Worm (Caenorhabditis elegans) whole organism, L2 larva: Measurements from ENCODE around the gene C23G10.7.

Experiments used
- C34F6.9 ChIP-seq: fragments of 150-350 bp; optimal IDR thresholded peaks from 2 replicates; lab custom pipeline; 2014; ENCODE audit warnings: missing biosample characterization, missing genetic modification characterization
- F13H6.1 ChIP-seq: sonication (generic microtip); optimal IDR thresholded peaks from 2 replicates; lab custom pipeline; 2016; ENCODE audit warnings: missing genetic modification characterization, missing compliant biosample characterization
- Y55F3AM.14 ChIP-seq: fragments of 200-800 bp; sonication (Bioruptor generic); optimal IDR thresholded peaks from 2 replicates; lab custom pipeline; 2018; ENCODE audit warnings: mild to moderate bottlenecking, missing genetic modification characterization, missing compliant biosample characterization
- alr-1 ChIP-seq: fragments of 150-350 bp; optimal IDR thresholded peaks from 2 replicates; lab custom pipeline; 2014; ENCODE audit warnings: missing biosample characterization, missing genetic modification characterization
- blmp-1 ChIP-seq: sonication (generic microtip); optimal IDR thresholded peaks from 2 replicates; lab custom pipeline; 2017; ENCODE audit warnings: missing genetic modification characterization, mild to moderate bottlenecking, missing compliant biosample characterization, antibody characterized with exemption, moderate library complexity; ENCODE audit not compliant: insufficient read depth
- ceh-16 ChIP-seq: fragments of 150-350 bp; optimal IDR thresholded peaks from 2 replicates; lab custom pipeline; 2014; ENCODE audit warnings: missing biosample characterization, missing genetic modification characterization
- ceh-82 ChIP-seq: fragments of 150-350 bp; optimal IDR thresholded peaks from 2 replicates; lab custom pipeline; 2014; ENCODE audit warnings: missing biosample characterization, missing genetic modification characterization
- crh-2 ChIP-seq: sonication (generic microtip); optimal IDR thresholded peaks from 2 replicates; lab custom pipeline; 2017; ENCODE audit warnings: missing biosample characterization, missing genetic modification characterization
- dmd-4 ChIP-seq: sonication (generic microtip); optimal IDR thresholded peaks from 2 replicates; lab custom pipeline; 2017; ENCODE audit warnings: missing biosample characterization, missing genetic modification characterization
- egl-27 ChIP-seq: sonication (generic microtip); optimal IDR thresholded peaks from 3 replicates; lab custom pipeline; 2017; ENCODE audit warnings: missing biosample characterization, missing genetic modification reagents, missing genetic modification characterization
- elt-3 ChIP-seq: sonication (generic microtip); optimal IDR thresholded peaks from 2 replicates; lab custom pipeline; 2017; ENCODE audit warnings: missing biosample characterization, missing genetic modification characterization
- fos-1 ChIP-seq: fragments of 150-350 bp; optimal IDR thresholded peaks from 2 replicates; lab custom pipeline; 2014; ENCODE audit warnings: missing biosample characterization, missing genetic modification characterization
- gmeb-1 ChIP-seq: fragments of 150-350 bp; optimal IDR thresholded peaks from 2 replicates; lab custom pipeline; 2014; ENCODE audit warnings: missing biosample characterization, missing genetic modification characterization
- lin-13 ChIP-seq: fragments of 150-350 bp; optimal IDR thresholded peaks from 2 replicates; lab custom pipeline; 2014; ENCODE audit warnings: missing biosample characterization, missing genetic modification reagents, missing genetic modification characterization
- lsy-2 ChIP-seq, 2 experiments: fragments of 150-350 bp in 1 of 2; sonication (generic microtip) in 1 of 2; optimal IDR thresholded peaks; 2 replicates each; lab custom pipeline; 2014 to 2017; ENCODE audit warnings: missing biosample characterization in 2 of 2, missing genetic modification characterization in 2 of 2
- mbf-1 ChIP-seq: sonication (generic microtip); optimal IDR thresholded peaks from 2 replicates; lab custom pipeline; 2017; ENCODE audit warnings: missing biosample characterization, missing genetic modification characterization
- nhr-10 ChIP-seq: sonication (generic microtip); optimal IDR thresholded peaks from 2 replicates; lab custom pipeline; 2017; ENCODE audit warnings: missing biosample characterization, missing genetic modification characterization
- nhr-11 ChIP-seq: fragments of 150-350 bp; optimal IDR thresholded peaks from 2 replicates; lab custom pipeline; 2014; ENCODE audit warnings: missing biosample characterization, missing genetic modification characterization
- nhr-12 ChIP-seq: fragments of 150-350 bp; optimal IDR thresholded peaks from 2 replicates; lab custom pipeline; 2014; ENCODE audit warnings: missing biosample characterization, missing genetic modification characterization
- nhr-129 ChIP-seq: fragments of 150-350 bp; optimal IDR thresholded peaks from 2 replicates; lab custom pipeline; 2014; ENCODE audit warnings: missing biosample characterization, missing genetic modification characterization
- nhr-21 ChIP-seq: fragments of 150-350 bp; optimal IDR thresholded peaks from 2 replicates; lab custom pipeline; 2014; ENCODE audit warnings: missing biosample characterization, missing genetic modification characterization
- nhr-23 ChIP-seq: fragments of 150-350 bp; optimal IDR thresholded peaks from 2 replicates; lab custom pipeline; 2014; ENCODE audit warnings: missing biosample characterization, missing genetic modification reagents, missing genetic modification characterization
- nhr-237 ChIP-seq: fragments of 150-350 bp; optimal IDR thresholded peaks from 2 replicates; lab custom pipeline; 2014; ENCODE audit warnings: missing biosample characterization, missing genetic modification characterization
- sem-4 ChIP-seq: fragments of 150-350 bp; optimal IDR thresholded peaks from 2 replicates; lab custom pipeline; 2014; ENCODE audit warnings: missing biosample characterization, missing genetic modification reagents, missing genetic modification characterization
- skn-1 ChIP-seq: sonication (generic microtip); optimal IDR thresholded peaks from 2 replicates; lab custom pipeline; 2017; ENCODE audit warnings: missing biosample characterization, missing genetic modification characterization
- snpc-4 ChIP-seq: fragments of 150-350 bp; optimal IDR thresholded peaks from 2 replicates; lab custom pipeline; 2014; ENCODE audit warnings: missing biosample characterization, missing genetic modification characterization
- unc-39 ChIP-seq: fragments of 150-350 bp; optimal IDR thresholded peaks from 2 replicates; lab custom pipeline; 2014; ENCODE audit warnings: missing biosample characterization, missing genetic modification characterization
- unc-55 ChIP-seq: fragments of 150-350 bp; sonication (generic microtip); optimal IDR thresholded peaks from 3 replicates; lab custom pipeline; 2014; ENCODE audit warnings: missing biosample characterization, missing genetic modification reagents, missing genetic modification characterization
- unc-62 ChIP-seq: fragments of 150-350 bp; optimal IDR thresholded peaks from 2 replicates; lab custom pipeline; 2014; ENCODE audit warnings: missing biosample characterization, missing genetic modification reagents, missing genetic modification characterization
- zag-1 ChIP-seq: fragments of 150-350 bp; optimal IDR thresholded peaks from 2 replicates; lab custom pipeline; 2014; ENCODE audit warnings: missing biosample characterization, missing genetic modification characterization
- ztf-11 ChIP-seq: sonication (generic microtip); optimal IDR thresholded peaks from 2 replicates; lab custom pipeline; 2017; ENCODE audit warnings: missing biosample characterization, missing genetic modification characterization
- ztf-4 ChIP-seq: fragments of 150-350 bp; optimal IDR thresholded peaks from 2 replicates; lab custom pipeline; 2014; ENCODE audit warnings: missing biosample characterization, missing genetic modification characterization

The C23G10.7 gene

DNA sequence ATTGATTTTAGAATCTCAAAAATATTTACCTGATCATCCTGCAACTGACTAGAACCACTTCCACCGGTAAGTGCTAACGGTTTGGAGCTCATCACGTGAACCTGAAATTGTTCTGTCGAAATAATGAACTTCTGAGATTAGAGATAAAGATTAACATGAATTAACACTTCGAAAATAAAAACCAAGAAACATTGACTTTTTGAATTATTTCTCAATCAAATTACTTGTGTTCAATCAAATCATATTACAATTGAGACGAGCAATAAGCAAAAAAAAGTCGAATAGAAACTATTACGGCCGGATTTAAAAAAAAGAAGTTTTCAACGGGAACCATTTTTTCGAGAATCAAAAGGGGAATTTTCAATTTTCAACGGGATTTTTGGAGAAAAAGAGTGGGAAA, 47.5 kb upstream of the C23G10.7 start, which contains the start of gene bcas-2:
bcas-2 (minus strand) TSS at position 101 of the 400 bp plus-strand sequence.
- no peak for TF ChIP-seq crh-2
- TF ChIP-seq nhr-12, result no peak
- no peak for TF ChIP-seq nhr-21 (tag; lab: Kevin White, UChicago)

ce11 chrIII:6240528-6240927, 42.3 kb upstream of the C23G10.7 start, which contains the start of gene T12A2.3:
Gene T12A2.3 (plus strand): TSS chrIII:6240828.
- TF ChIP-seq blmp-1 (no peak), F13H6.1 (tag; lab: Kevin White, UChicago) (no peak)

- TF ChIP-seq crh-2, result no peak
- TF ChIP-seq gmeb-1 (tag; lab: Kevin White, UChicago), result no peak
- TF ChIP-seq Y55F3AM.14 (GFP tag; lab: Kevin White, UChicago), result no peak
- no peak for TF ChIP-seq nhr-21 (tag; lab: Kevin White, UChicago)
- TF ChIP-seq ztf-4 (tag; lab: Kevin White, UChicago), result no peak
- TF ChIP-seq nhr-23 (tag; lab: Kevin White, UChicago), result no peak
- no peak for TF ChIP-seq mbf-1 (tag; lab: Kevin White, UChicago)
- no peak for TF ChIP-seq sem-4 (tag; lab: Kevin White, UChicago)
These were observed 38.4 kb upstream of the C23G10.7 start, which contains the start of gene T12A2.21 for ce11 chrIII:6236649-6237048. Gene T12A2.21 (minus strand): TSS chrIII:6236749.

ce11 chrIII:6231880-6232279, 33.7 kb upstream of the C23G10.7 start:
- no peak for TF ChIP-seq alr-1 (tag; lab: Kevin White, UChicago)
- peak; percentile 59 for TF ChIP-seq crh-2
- TF ChIP-seq lsy-2 (tag; optimal IDR thresholded peaks at IDR 0.05; lab: Kevin White, UChicago), result no peak
- no peak for TF ChIP-seq dmd-4 (tag; lab: Kevin White, UChicago)
- TF ChIP-seq egl-27 (tag; lab: Kevin White, UChicago), result peak; percentile 39
- TF ChIP-seq C34F6.9, result peak; percentile 17
- TF ChIP-seq nhr-129, result no peak
- no peak for TF ChIP-seq elt-3 (tag; lab: Kevin White, UChicago)
- TF ChIP-seq nhr-11 (tag; lab: Kevin White, UChicago), result no peak
- no peak for TF ChIP-seq unc-62 (GFP tag; lab: Kevin White, UChicago)
- TF ChIP-seq skn-1, result no peak
- no peak for TF ChIP-seq nhr-10 (tag; lab: Kevin White, UChicago)
- no peak for TF ChIP-seq ztf-11 (tag; lab: Kevin White, UChicago)
- TF ChIP-seq fos-1 (tag; lab: Kevin White, UChicago), result peak; percentile 89

DNA sequence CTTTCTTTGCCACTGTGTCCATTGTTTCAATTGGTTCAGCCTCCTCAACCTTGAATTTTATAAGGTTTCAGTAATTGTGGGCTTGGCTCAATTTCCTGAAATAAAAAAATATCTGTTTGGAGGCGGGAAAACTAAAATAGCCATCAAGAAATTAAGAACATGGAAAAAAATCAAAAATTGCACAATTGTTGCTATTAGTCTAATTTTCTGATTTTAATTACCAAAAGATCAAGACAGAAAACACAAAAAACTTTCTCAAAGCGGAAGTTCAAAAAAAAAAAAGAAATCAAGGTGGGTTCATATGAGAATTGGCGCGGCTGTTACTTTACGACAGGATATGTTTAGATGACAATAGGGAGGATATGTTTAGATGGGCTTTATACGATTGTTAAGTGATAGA, 32.7 kb upstream of the C23G10.7 start, which contains the start of gene esyt-2:
esyt-2 (minus strand) TSS at position 101 of the 400 bp plus-strand sequence.
- TF ChIP-seq lin-13 (no peak), zag-1 (tag; lab: Kevin White, UChicago) (no peak), nhr-237 (tag; lab: Kevin White, UChicago) (no peak), ceh-82 (tag; lab: Kevin White, UChicago) (no peak), snpc-4 (tag; lab: Kevin White, UChicago) (no peak), unc-39 (tag; lab: Kevin White, UChicago) (no peak), unc-55 (GFP tag; lab: Kevin White, UChicago) (no peak), mbf-1 (tag; lab: Kevin White, UChicago) (no peak), skn-1 (no peak), ceh-16 (no peak), Y55F3AM.14 (GFP tag; lab: Kevin White, UChicago) (no peak), blmp-1 (no peak)
- TF ChIP-seq, all 48 proteins: peak for 0

- TF ChIP-seq egl-27 (tag; lab: Kevin White, UChicago), result no peak
- peak; percentile 8 for TF ChIP-seq unc-55 (GFP tag; lab: Kevin White, UChicago)
- TF ChIP-seq ztf-11 (tag; lab: Kevin White, UChicago), result no peak
These were observed 23.2 kb upstream of the C23G10.7 start for ce11 chrIII:6221403-6221802.
